Worm (Caenorhabditis elegans) whole organism, L2 larva: Measurements from ENCODE around the gene nspe-8.
A peak's percentile ranks its signal among the peaks of the same experiment; 100 is the strongest.

Experiments used
- C34F6.9 ChIP-seq: fragments of 150-350 bp; optimal IDR thresholded peaks from 2 replicates; lab custom pipeline; 2014; ENCODE audit warnings: missing biosample characterization, missing genetic modification characterization
- F13H6.1 ChIP-seq: sonication (generic microtip); optimal IDR thresholded peaks from 2 replicates; lab custom pipeline; 2016; ENCODE audit warnings: missing genetic modification characterization, missing compliant biosample characterization
- Y55F3AM.14 ChIP-seq: fragments of 200-800 bp; sonication (Bioruptor generic); optimal IDR thresholded peaks from 2 replicates; lab custom pipeline; 2018; ENCODE audit warnings: mild to moderate bottlenecking, missing genetic modification characterization, missing compliant biosample characterization
- alr-1 ChIP-seq: fragments of 150-350 bp; optimal IDR thresholded peaks from 2 replicates; lab custom pipeline; 2014; ENCODE audit warnings: missing biosample characterization, missing genetic modification characterization
- aly-2 ChIP-seq: fragments of 150-350 bp; optimal IDR thresholded peaks from 2 replicates; lab custom pipeline; 2014; ENCODE audit warnings: missing biosample characterization, missing genetic modification characterization
- ama-1 ChIP-seq: fragments of 150-350 bp; optimal IDR thresholded peaks from 2 replicates; lab custom pipeline; 2018; ENCODE audit warnings: inconsistent platforms
- ceh-16 ChIP-seq: fragments of 150-350 bp; optimal IDR thresholded peaks from 2 replicates; lab custom pipeline; 2014; ENCODE audit warnings: missing biosample characterization, missing genetic modification characterization
- ceh-82 ChIP-seq: fragments of 150-350 bp; optimal IDR thresholded peaks from 2 replicates; lab custom pipeline; 2014; ENCODE audit warnings: missing biosample characterization, missing genetic modification characterization
- dmd-4 ChIP-seq: sonication (generic microtip); optimal IDR thresholded peaks from 2 replicates; lab custom pipeline; 2017; ENCODE audit warnings: missing biosample characterization, missing genetic modification characterization
- egl-27 ChIP-seq: sonication (generic microtip); optimal IDR thresholded peaks from 3 replicates; lab custom pipeline; 2017; ENCODE audit warnings: missing biosample characterization, missing genetic modification reagents, missing genetic modification characterization
- fos-1 ChIP-seq: fragments of 150-350 bp; optimal IDR thresholded peaks from 2 replicates; lab custom pipeline; 2014; ENCODE audit warnings: missing biosample characterization, missing genetic modification characterization
- gmeb-1 ChIP-seq: fragments of 150-350 bp; optimal IDR thresholded peaks from 2 replicates; lab custom pipeline; 2014; ENCODE audit warnings: missing biosample characterization, missing genetic modification characterization
- lin-13 ChIP-seq: fragments of 150-350 bp; optimal IDR thresholded peaks from 2 replicates; lab custom pipeline; 2014; ENCODE audit warnings: missing biosample characterization, missing genetic modification reagents, missing genetic modification characterization
- lsy-2 ChIP-seq, 2 experiments: fragments of 150-350 bp in 1 of 2; sonication (generic microtip) in 1 of 2; optimal IDR thresholded peaks; 2 replicates each; lab custom pipeline; 2014 to 2017; ENCODE audit warnings: missing biosample characterization in 2 of 2, missing genetic modification characterization in 2 of 2
- mab-5 ChIP-seq: fragments of 150-350 bp; optimal IDR thresholded peaks from 2 replicates; lab custom pipeline; 2014; ENCODE audit warnings: missing biosample characterization, missing genetic modification characterization
- mbf-1 ChIP-seq: sonication (generic microtip); optimal IDR thresholded peaks from 2 replicates; lab custom pipeline; 2017; ENCODE audit warnings: missing biosample characterization, missing genetic modification characterization
- mdl-1 ChIP-seq, 2 experiments: fragments of 150-350 bp in 1 of 2; sonication (generic microtip) in 1 of 2; optimal IDR thresholded peaks; 2 replicates each; lab custom pipeline; 2017; ENCODE audit warnings: missing biosample characterization in 2 of 2, missing genetic modification characterization in 2 of 2
- nhr-11 ChIP-seq: fragments of 150-350 bp; optimal IDR thresholded peaks from 2 replicates; lab custom pipeline; 2014; ENCODE audit warnings: missing biosample characterization, missing genetic modification characterization
- nhr-129 ChIP-seq: fragments of 150-350 bp; optimal IDR thresholded peaks from 2 replicates; lab custom pipeline; 2014; ENCODE audit warnings: missing biosample characterization, missing genetic modification characterization
- nhr-21 ChIP-seq: fragments of 150-350 bp; optimal IDR thresholded peaks from 2 replicates; lab custom pipeline; 2014; ENCODE audit warnings: missing biosample characterization, missing genetic modification characterization
- nhr-23 ChIP-seq: fragments of 150-350 bp; optimal IDR thresholded peaks from 2 replicates; lab custom pipeline; 2014; ENCODE audit warnings: missing biosample characterization, missing genetic modification reagents, missing genetic modification characterization
- nhr-237 ChIP-seq: fragments of 150-350 bp; optimal IDR thresholded peaks from 2 replicates; lab custom pipeline; 2014; ENCODE audit warnings: missing biosample characterization, missing genetic modification characterization
- nhr-25 ChIP-seq: fragments of 150-350 bp; sonication (generic microtip); optimal IDR thresholded peaks from 3 replicates; lab custom pipeline; 2014; ENCODE audit warnings: missing biosample characterization, missing genetic modification characterization
- nhr-6 ChIP-seq: fragments of 150-350 bp; optimal IDR thresholded peaks from 2 replicates; lab custom pipeline; 2014; ENCODE audit warnings: missing biosample characterization, missing genetic modification characterization
- sem-4 ChIP-seq: fragments of 150-350 bp; optimal IDR thresholded peaks from 2 replicates; lab custom pipeline; 2014; ENCODE audit warnings: missing biosample characterization, missing genetic modification reagents, missing genetic modification characterization
- skn-1 ChIP-seq: sonication (generic microtip); optimal IDR thresholded peaks from 2 replicates; lab custom pipeline; 2017; ENCODE audit warnings: missing biosample characterization, missing genetic modification characterization
- sma-3 ChIP-seq: sonication (generic microtip); optimal IDR thresholded peaks from 2 replicates; lab custom pipeline; 2016; ENCODE audit warnings: missing genetic modification reagents, missing genetic modification characterization, missing compliant biosample characterization
- sma-9 ChIP-seq, 2 experiments: fragments of 150-350 bp in 1 of 2; sonication (generic microtip) in 1 of 2; optimal IDR thresholded peaks; 2 replicates each; lab custom pipeline; 2014 to 2016; ENCODE audit warnings: missing genetic modification characterization in 2 of 2, mild to moderate bottlenecking in 1 of 2, missing biosample characterization in 1 of 2, missing compliant biosample characterization in 1 of 2, missing genetic modification reagents in 1 of 2, moderate library complexity in 1 of 2
- snpc-4 ChIP-seq: fragments of 150-350 bp; optimal IDR thresholded peaks from 2 replicates; lab custom pipeline; 2014; ENCODE audit warnings: missing biosample characterization, missing genetic modification characterization
- unc-55 ChIP-seq: fragments of 150-350 bp; sonication (generic microtip); optimal IDR thresholded peaks from 3 replicates; lab custom pipeline; 2014; ENCODE audit warnings: missing biosample characterization, missing genetic modification reagents, missing genetic modification characterization
- zag-1 ChIP-seq: fragments of 150-350 bp; optimal IDR thresholded peaks from 2 replicates; lab custom pipeline; 2014; ENCODE audit warnings: missing biosample characterization, missing genetic modification characterization
- ztf-1 ChIP-seq: fragments of 200-800 bp; sonication (Bioruptor generic); conservative IDR thresholded peaks from 2 replicates; pipeline ENCODE4 v1.3.6; 2022; ENCODE audit warnings: missing genetic modification characterization, missing compliant biosample characterization

Gene nspe-8

DNA sequence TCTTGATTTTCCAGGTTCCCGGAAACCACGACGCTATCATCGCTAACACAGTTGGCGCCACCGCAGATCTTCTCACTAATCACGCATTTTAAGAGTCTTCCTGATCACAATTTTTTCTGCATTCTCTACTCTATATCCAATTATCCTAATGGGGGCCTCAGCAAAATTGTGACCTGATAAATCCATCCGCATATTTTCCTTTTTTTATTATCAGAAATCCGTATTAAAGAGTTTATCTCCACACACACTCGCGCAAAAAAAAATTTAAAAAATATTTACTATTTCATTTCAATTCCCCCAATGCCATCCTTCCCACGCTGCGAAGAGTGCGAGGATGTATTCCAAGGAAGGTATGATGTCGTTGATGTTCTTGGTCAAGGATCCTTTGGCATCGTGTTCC lies 14.9 kb downstream of the nspe-8 start, which contains the start of gene Y38E10A.8:
TSS of gene Y38E10A.8 (plus strand) at position 301 of the 400 bp plus-strand sequence.
- TF ChIP-seq ama-1 (lab: Kevin White, UChicago) (no peak), nhr-21 (tag; lab: Kevin White, UChicago) (no peak), unc-55 (GFP tag; lab: Kevin White, UChicago) (no peak)

- TF ChIP-seq sem-4, result no peak
- TF ChIP-seq unc-55 (GFP tag; lab: Kevin White, UChicago), result no peak
- TF ChIP-seq lsy-2 (tag; optimal IDR thresholded peaks at IDR 0.05; lab: Kevin White, UChicago), result no peak
- no peak for TF ChIP-seq F13H6.1 (tag; lab: Kevin White, UChicago)
- TF ChIP-seq mbf-1 (tag; lab: Kevin White, UChicago), result no peak
- no peak for TF ChIP-seq nhr-237
- no peak for TF ChIP-seq ceh-82 (tag; lab: Kevin White, UChicago)
- TF ChIP-seq ztf-1, result no peak
- TF ChIP-seq sma-3 (GFP tag; lab: Kevin White, UChicago), result no peak
- TF ChIP-seq mdl-1 (tag; optimal IDR thresholded peaks at IDR 0.05; lab: Kevin White, UChicago), result no peak
- TF ChIP-seq mab-5 (tag; lab: Kevin White, UChicago), result no peak
- no peak for TF ChIP-seq fos-1 (tag; lab: Kevin White, UChicago)
- TF ChIP-seq nhr-6 (tag; lab: Kevin White, UChicago), result no peak
- TF ChIP-seq ceh-16 (tag; lab: Kevin White, UChicago), result no peak
- no peak for TF ChIP-seq alr-1 (tag; lab: Kevin White, UChicago)
- no peak for TF ChIP-seq sma-9 (GFP tag; optimal IDR thresholded peaks at IDR 0.05; lab: Kevin White, UChicago)
- no peak for TF ChIP-seq sma-9 (tag; optimal IDR thresholded peaks at IDR 0.05; lab: Kevin White, UChicago)
- no peak for TF ChIP-seq Y55F3AM.14 (GFP tag; lab: Kevin White, UChicago)
- TF ChIP-seq snpc-4, result no peak
- TF ChIP-seq skn-1 (tag; lab: Kevin White, UChicago), result no peak
- TF ChIP-seq zag-1 (tag; lab: Kevin White, UChicago), result no peak
Measured at ce11 chrII:12606108-12606507, 15.7 kb downstream of the nspe-8 start.

ce11 chrII:12603667-12604621 lies 17.8 kb downstream of the nspe-8 start, which contains the start of the genes ceh-100 and lips-15:
Gene ceh-100, minus strand, starts transcription at chrII:12603680.
Gene lips-15, plus strand, starts transcription at chrII:12604386.
- TF ChIP-seq gmeb-1 (tag; lab: Kevin White, UChicago) (peak; percentile 11), fos-1 (tag; lab: Kevin White, UChicago) (peak; percentile 14), dmd-4 (tag; lab: Kevin White, UChicago) (no peak), Y55F3AM.14 (GFP tag; lab: Kevin White, UChicago) (no peak), nhr-129 (tag; lab: Kevin White, UChicago) (peak; percentile 46), unc-55 (GFP tag; lab: Kevin White, UChicago) (peak; percentile 74), C34F6.9 (peak; percentile 47)

DNA sequence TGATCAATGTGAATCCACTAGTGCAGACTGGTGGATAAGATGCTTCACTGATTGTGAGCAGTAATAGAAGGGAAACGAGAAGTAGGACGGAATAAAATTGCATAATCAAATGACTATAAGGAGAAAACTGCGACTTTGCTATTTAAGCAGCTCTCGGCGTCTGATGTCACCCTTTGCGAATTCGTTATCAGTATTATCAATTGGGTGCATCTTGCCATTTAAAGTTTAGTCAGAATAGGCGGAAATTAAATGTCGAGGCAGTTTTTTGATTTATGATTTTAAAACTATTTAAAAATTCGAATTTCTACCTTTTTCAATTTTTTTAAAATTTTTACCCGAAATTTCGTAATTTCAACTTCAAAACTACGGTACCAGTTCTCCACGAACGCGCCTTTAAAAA lies 40.8 kb downstream of the nspe-8 start, which contains the start of gene clec-4:
TSS of gene clec-4 (minus strand) at position 162 of the 400 bp plus-strand sequence.
- TF ChIP-seq nhr-25 (tag; lab: Kevin White, UChicago), result no peak
- peak; percentile 69 for TF ChIP-seq fos-1 (tag; lab: Kevin White, UChicago)

DNA sequence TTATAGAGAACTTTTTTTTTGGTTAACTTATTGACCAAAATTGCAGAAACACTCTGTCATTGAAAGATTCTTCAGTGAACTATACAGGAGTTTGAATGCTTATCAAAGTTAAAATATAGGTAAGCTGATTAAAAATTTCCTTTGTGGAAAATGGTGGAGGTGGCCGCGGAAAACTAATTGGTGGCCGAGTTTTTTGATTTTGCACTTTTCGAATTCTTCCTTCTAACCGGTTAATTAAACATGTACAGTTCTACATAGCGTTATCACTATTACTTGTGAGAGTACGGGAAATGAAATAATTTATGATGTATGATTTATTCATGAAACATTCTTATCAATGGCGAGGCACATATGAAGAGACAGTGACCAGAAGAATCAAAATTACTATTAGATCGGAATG lies 44.0 kb downstream of the nspe-8 start, which contains the start of gene clec-8:
TSS of gene clec-8 (minus strand) at position 308 of the 400 bp plus-strand sequence.
- TF ChIP-seq nhr-6 (tag; lab: Kevin White, UChicago) (no peak), fos-1 (tag; lab: Kevin White, UChicago) (peak; percentile 58)
- TF ChIP-seq, all 48 proteins: peak for 1

ce11 chrII:12574668-12575067 lies 47.1 kb downstream of the nspe-8 start, which contains the start of gene Y38E10A.3:
Gene Y38E10A.3, minus strand, starts transcription at chrII:12574768.
- TF ChIP-seq mdl-1 (tag; optimal IDR thresholded peaks at IDR 0.05; lab: Kevin White, UChicago) (no peak), nhr-11 (tag; lab: Kevin White, UChicago) (no peak), nhr-25 (tag; lab: Kevin White, UChicago) (no peak), nhr-21 (tag; lab: Kevin White, UChicago) (no peak), lin-13 (GFP tag; lab: Kevin White, UChicago) (no peak), egl-27 (no peak), nhr-23 (tag; lab: Kevin White, UChicago) (no peak), F13H6.1 (tag; lab: Kevin White, UChicago) (no peak), sma-9 (GFP tag; optimal IDR thresholded peaks at IDR 0.05; lab: Kevin White, UChicago) (no peak), sma-9 (tag; optimal IDR thresholded peaks at IDR 0.05; lab: Kevin White, UChicago) (no peak), sem-4 (no peak), nhr-129 (tag; lab: Kevin White, UChicago) (no peak), aly-2 (tag; lab: Kevin White, UChicago) (no peak), ceh-82 (tag; lab: Kevin White, UChicago) (no peak)
- TF ChIP-seq, all 48 proteins: peak for 0
